Fruit fly (Drosophila melanogaster): ENCODE data around the gene Hn.

The Hn gene

dm6 chr3L:7759835-7760780 is at the start of gene Hn:
Gene Hn, plus strand, starts transcription at chr3L:7760453.
- no peak for TF ChIP-seq noc (tag; optimal IDR thresholded peaks at IDR 0.05)

dm6 chr3L:7713378-7713777 is 46.9 kb upstream of the Hn start:
- no peak for TF ChIP-seq noc (tag; optimal IDR thresholded peaks at IDR 0.05)

dm6 chr3L:7714301-7714946 is 45.8 kb upstream of the Hn start:
- no peak for TF ChIP-seq noc (tag; optimal IDR thresholded peaks at IDR 0.05)

dm6 chr3L:7717863-7718560 is 42.2 kb upstream of the Hn start, which contains the start of gene Ank2:
Gene Ank2, minus strand, starts transcription at chr3L:7718395.
- no peak for TF ChIP-seq noc (tag; optimal IDR thresholded peaks at IDR 0.05)

- TF ChIP-seq noc (tag; optimal IDR thresholded peaks at IDR 0.05) = peak; percentile 95
Measured at dm6 chr3L:7718561-7719417, 41.5 kb upstream of the Hn start, which contains the start of gene Mcad. Gene Mcad, plus strand, starts transcription at chr3L:7719350.

dm6 chr3L:7719418-7719789 is 40.8 kb upstream of the Hn start:
- TF ChIP-seq noc (tag; optimal IDR thresholded peaks at IDR 0.05) = no peak

dm6 chr3L:7721527-7721926 is 38.7 kb upstream of the Hn start:
- peak; percentile 58 for TF ChIP-seq noc (tag; optimal IDR thresholded peaks at IDR 0.05)

- no peak for TF ChIP-seq noc (tag; optimal IDR thresholded peaks at IDR 0.05)
Measured at dm6 chr3L:7726285-7726684, 34.0 kb upstream of the Hn start, which contains the start of gene CG7457. Gene CG7457, minus strand, starts transcription at chr3L:7726473.

dm6 chr3L:7726690-7727089 is 33.6 kb upstream of the Hn start:
- no peak for TF ChIP-seq noc (tag; optimal IDR thresholded peaks at IDR 0.05)

dm6 chr3L:7732141-7732748 is 28.0 kb upstream of the Hn start, which contains the start of gene CG8492:
Gene CG8492, minus strand, starts transcription at chr3L:7732191.
- TF ChIP-seq noc (tag; optimal IDR thresholded peaks at IDR 0.05) = no peak

- no peak for TF ChIP-seq noc (tag; optimal IDR thresholded peaks at IDR 0.05)
Measured at dm6 chr3L:7741953-7742352, 18.3 kb upstream of the Hn start.

- no peak for TF ChIP-seq noc (tag; optimal IDR thresholded peaks at IDR 0.05)
Measured at dm6 chr3L:7742941-7743340, 17.3 kb upstream of the Hn start, which contains the start of gene Snmp2. Gene Snmp2, minus strand, starts transcription at chr3L:7743041.

- no peak for TF ChIP-seq noc (tag; optimal IDR thresholded peaks at IDR 0.05)
Measured at dm6 chr3L:7743741-7744140, 16.5 kb upstream of the Hn start.

dm6 chr3L:7747044-7747443 is 13.2 kb upstream of the Hn start, which contains the start of gene CG13685:
Gene CG13685, plus strand, starts transcription at chr3L:7747344.
- no peak for TF ChIP-seq noc (tag; optimal IDR thresholded peaks at IDR 0.05)

- no peak for TF ChIP-seq noc (tag; optimal IDR thresholded peaks at IDR 0.05)
Measured at dm6 chr3L:7754109-7754508, 6.1 kb upstream of the Hn start, which contains the start of gene CG7409. Gene CG7409, plus strand, starts transcription at chr3L:7754409.
